Worm (Caenorhabditis elegans) whole organism, L4/young adult: ENCODE data around the gene nhr-19.

Source experiments
- W03F9.2 ChIP-seq: fragments of 150-350 bp; optimal IDR thresholded peaks from 2 replicates; lab custom pipeline; 2014; ENCODE audit warnings: missing biosample characterization, missing genetic modification characterization
- dao-5 ChIP-seq: sonication (generic microtip); optimal IDR thresholded peaks from 2 replicates; lab custom pipeline; 2016; ENCODE audit warnings: missing genotype, missing genetic modification characterization, moderate library complexity, missing compliant biosample characterization
- him-1 ChIP-seq: sonication (generic microtip); optimal IDR thresholded peaks from 2 replicates; lab custom pipeline; 2016; ENCODE audit warnings: missing genotype, missing genetic modification reagents, missing genetic modification characterization, missing compliant biosample characterization

Gene nhr-19

ce11 chrII:9553179-9553578, 52.1 kb downstream of the nhr-19 start, which contains the start of gene F35H8.1:
TSS of gene F35H8.1 (minus strand) at chrII:9553279.
- TF ChIP-seq W03F9.2 (tag; lab: Kevin White, UChicago): no peak
- no peak for TF ChIP-seq him-1 (tag; lab: Kevin White, UChicago)
- TF ChIP-seq dao-5 (tag; lab: Kevin White, UChicago): no peak

- TF ChIP-seq dao-5 (tag; lab: Kevin White, UChicago): no peak
- no peak for TF ChIP-seq W03F9.2 (tag; lab: Kevin White, UChicago)
- no peak for TF ChIP-seq him-1 (tag; lab: Kevin White, UChicago)
Measured at ce11 chrII:9551536-9551935, 53.8 kb downstream of the nhr-19 start, which contains the start of gene F35H8.12. TSS of gene F35H8.12 (plus strand) at chrII:9551836.

- TF ChIP-seq W03F9.2 (tag; lab: Kevin White, UChicago) (no peak), dao-5 (tag; lab: Kevin White, UChicago) (no peak), him-1 (tag; lab: Kevin White, UChicago) (no peak)
Measured at ce11 chrII:9550718-9551117, 54.6 kb downstream of the nhr-19 start, which contains the start of gene sra-6. TSS of gene sra-6 (minus strand) at chrII:9550818.
